Worm (Caenorhabditis elegans) whole organism, late embryonic: ENCODE data around the gene K06A9.3.

Source experiments
- C08G9.2 ChIP-seq: sonication (generic microtip); optimal IDR thresholded peaks from 2 replicates; lab custom pipeline; 2016; ENCODE audit warnings: mild to moderate bottlenecking, missing genetic modification characterization, moderate library complexity, missing compliant biosample characterization
- C38D4.7 ChIP-seq: fragments of 200-800 bp; sonication (Bioruptor generic); optimal IDR thresholded peaks from 2 replicates; lab custom pipeline; 2018; ENCODE audit warnings: mild to moderate bottlenecking, missing genetic modification characterization, moderate library complexity, missing compliant biosample characterization
- F13H6.1 ChIP-seq: sonication (generic microtip); optimal IDR thresholded peaks from 2 replicates; lab custom pipeline; 2016; ENCODE audit warnings: missing genetic modification characterization, missing compliant biosample characterization
- K02D7.2 ChIP-seq: sonication (generic microtip); optimal IDR thresholded peaks from 2 replicates; lab custom pipeline; 2017; ENCODE audit warnings: mild to moderate bottlenecking, missing genetic modification characterization, missing compliant biosample characterization
- ahr-1 ChIP-seq: sonication (generic microtip); optimal IDR thresholded peaks from 2 replicates; lab custom pipeline; 2016; ENCODE audit warnings: missing genetic modification characterization, missing compliant biosample characterization
- ama-1 ChIP-seq: fragments of 150-350 bp; optimal IDR thresholded peaks from 2 replicates; lab custom pipeline; 2014
- ceh-14 ChIP-seq: sonication (generic microtip); optimal IDR thresholded peaks from 2 replicates; lab custom pipeline; 2016; ENCODE audit warnings: missing genotype, missing genetic modification characterization, missing compliant biosample characterization
- ceh-18 ChIP-seq: sonication (generic microtip); optimal IDR thresholded peaks from 2 replicates; lab custom pipeline; 2016; ENCODE audit warnings: missing genetic modification characterization, missing compliant biosample characterization
- ceh-24 ChIP-seq: sonication (generic microtip); optimal IDR thresholded peaks from 2 replicates; lab custom pipeline; 2016; ENCODE audit warnings: mild to moderate bottlenecking, missing genetic modification characterization, missing compliant biosample characterization
- ceh-30 ChIP-seq: fragments of 150-350 bp; optimal IDR thresholded peaks from 2 replicates; lab custom pipeline; 2014; ENCODE audit warnings: missing biosample characterization, missing genetic modification characterization
- ceh-31 ChIP-seq: sonication (generic microtip); optimal IDR thresholded peaks from 2 replicates; lab custom pipeline; 2016; ENCODE audit warnings: missing genetic modification characterization, missing compliant biosample characterization
- ceh-48 ChIP-seq: sonication (generic microtip); optimal IDR thresholded peaks from 2 replicates; lab custom pipeline; 2016; ENCODE audit warnings: missing genetic modification characterization, inconsistent platforms, missing compliant biosample characterization
- ceh-6 ChIP-seq: fragments of 200-800 bp; sonication (Bioruptor generic); optimal IDR thresholded peaks from 2 replicates; lab custom pipeline; 2018; ENCODE audit warnings: mild to moderate bottlenecking, missing genetic modification characterization, missing compliant biosample characterization
- ceh-9 ChIP-seq: sonication (generic microtip); optimal IDR thresholded peaks from 2 replicates; lab custom pipeline; 2016; ENCODE audit warnings: mild to moderate bottlenecking, missing genetic modification characterization, inconsistent platforms, missing compliant biosample characterization
- che-1 ChIP-seq: sonication (generic microtip); optimal IDR thresholded peaks from 2 replicates; lab custom pipeline; 2016; ENCODE audit warnings: mild to moderate bottlenecking, missing genetic modification characterization, missing compliant biosample characterization
- dmd-4 ChIP-seq: sonication (generic microtip); optimal IDR thresholded peaks from 2 replicates; lab custom pipeline; 2016; ENCODE audit warnings: borderline replicate concordance, missing genetic modification characterization, missing compliant biosample characterization
- dve-1 ChIP-seq: sonication (generic microtip); optimal IDR thresholded peaks from 2 replicates; lab custom pipeline; 2017; ENCODE audit warnings: antibody characterized with exemption, mild to moderate bottlenecking, missing genetic modification characterization, missing compliant biosample characterization
- elt-2 ChIP-seq: sonication (generic microtip); optimal IDR thresholded peaks from 2 replicates; lab custom pipeline; 2016; ENCODE audit warnings: missing genetic modification reagents, missing genetic modification characterization, missing compliant biosample characterization
- elt-4 ChIP-seq: sonication (generic microtip); optimal IDR thresholded peaks from 2 replicates; lab custom pipeline; 2016; ENCODE audit warnings: missing genetic modification characterization, missing compliant biosample characterization
- ets-4 ChIP-seq: sonication (generic microtip); optimal IDR thresholded peaks from 2 replicates; lab custom pipeline; 2016; ENCODE audit warnings: missing genetic modification characterization, missing compliant biosample characterization
- eyg-1 ChIP-seq: sonication (generic microtip); optimal IDR thresholded peaks from 2 replicates; lab custom pipeline; 2016; ENCODE audit warnings: missing genotype, missing genetic modification characterization, missing compliant biosample characterization
- fkh-10 ChIP-seq: fragments of 150-350 bp; optimal IDR thresholded peaks from 2 replicates; lab custom pipeline; 2014; ENCODE audit warnings: missing biosample characterization, missing genetic modification reagents, missing genetic modification characterization
- fkh-6 ChIP-seq: sonication (generic microtip); optimal IDR thresholded peaks from 2 replicates; lab custom pipeline; 2016; ENCODE audit warnings: missing genetic modification characterization, missing compliant biosample characterization
- hlh-30 ChIP-seq: sonication (generic microtip); optimal IDR thresholded peaks from 2 replicates; lab custom pipeline; 2017; ENCODE audit warnings: antibody characterized with exemption, missing genetic modification characterization, missing compliant biosample characterization; ENCODE audit not compliant: insufficient read depth
- hlh-8 ChIP-seq: sonication (generic microtip); optimal IDR thresholded peaks from 2 replicates; lab custom pipeline; 2016; ENCODE audit warnings: missing genotype, missing genetic modification characterization, missing compliant biosample characterization
- lim-6 ChIP-seq: sonication (generic microtip); optimal IDR thresholded peaks from 2 replicates; lab custom pipeline; 2016; ENCODE audit warnings: missing genetic modification characterization, missing compliant biosample characterization
- lin-11 ChIP-seq: fragments of 200-800 bp; sonication (Bioruptor generic); optimal IDR thresholded peaks from 2 replicates; lab custom pipeline; 2018; ENCODE audit warnings: mild to moderate bottlenecking, missing genetic modification characterization, missing compliant biosample characterization
- madf-2 ChIP-seq: sonication (generic microtip); optimal IDR thresholded peaks from 2 replicates; lab custom pipeline; 2017; ENCODE audit warnings: missing genetic modification characterization, missing compliant biosample characterization
- nfya-1 ChIP-seq: sonication (generic microtip); optimal IDR thresholded peaks from 2 replicates; lab custom pipeline; 2017; ENCODE audit warnings: missing genetic modification characterization, mild to moderate bottlenecking, missing compliant biosample characterization, antibody characterized with exemption, moderate library complexity
- nhr-232 ChIP-seq: sonication (generic microtip); optimal IDR thresholded peaks from 2 replicates; lab custom pipeline; 2016; ENCODE audit warnings: missing genetic modification characterization, missing compliant biosample characterization
- odd-2 ChIP-seq: sonication (generic microtip); optimal IDR thresholded peaks from 2 replicates; lab custom pipeline; 2017; ENCODE audit warnings: antibody characterized with exemption, mild to moderate bottlenecking, missing genetic modification characterization, missing compliant biosample characterization
- pag-3 ChIP-seq: sonication (generic microtip); optimal IDR thresholded peaks from 2 replicates; lab custom pipeline; 2016; ENCODE audit warnings: missing compliant biosample characterization, missing genetic modification characterization, borderline replicate concordance
- pat-9 ChIP-seq: fragments of 200-800 bp; sonication (Bioruptor generic); optimal IDR thresholded peaks from 2 replicates; lab custom pipeline; 2018; ENCODE audit warnings: mild to moderate bottlenecking, missing genetic modification characterization, moderate library complexity, missing compliant biosample characterization
- pha-2 ChIP-seq: sonication (generic microtip); optimal IDR thresholded peaks from 2 replicates; lab custom pipeline; 2017; ENCODE audit warnings: mild to moderate bottlenecking, missing genetic modification characterization, missing compliant biosample characterization
- pqm-1 ChIP-seq: sonication (generic microtip); optimal IDR thresholded peaks from 2 replicates; lab custom pipeline; 2016; ENCODE audit warnings: missing genetic modification characterization, missing compliant biosample characterization
- rnt-1 ChIP-seq: sonication (generic microtip); optimal IDR thresholded peaks from 2 replicates; lab custom pipeline; 2016; ENCODE audit warnings: missing genetic modification characterization, missing compliant biosample characterization
- sdc-2 ChIP-seq: sonication (generic microtip); optimal IDR thresholded peaks from 2 replicates; lab custom pipeline; 2016; ENCODE audit warnings: missing genotype, missing genetic modification characterization, missing compliant biosample characterization
- sox-2 ChIP-seq: fragments of 200-800 bp; sonication (Bioruptor generic); IDR thresholded peaks from 2 replicates; pipeline ENCODE4 v1.3.6; 2022; ENCODE audit warnings: missing genetic modification reagents, missing genetic modification characterization, missing compliant biosample characterization
- sox-4 ChIP-seq: sonication (generic microtip); optimal IDR thresholded peaks from 2 replicates; lab custom pipeline; 2017; ENCODE audit warnings: mild to moderate bottlenecking, missing genetic modification characterization, inconsistent platforms, missing compliant biosample characterization
- syd-9 ChIP-seq: sonication (generic microtip); optimal IDR thresholded peaks from 2 replicates; lab custom pipeline; 2016; ENCODE audit warnings: mild to moderate bottlenecking, missing genetic modification characterization, moderate library complexity, missing compliant biosample characterization
- ttx-3 ChIP-seq: sonication (generic microtip); optimal IDR thresholded peaks from 2 replicates; lab custom pipeline; 2016; ENCODE audit warnings: missing genetic modification reagents, missing genetic modification characterization, missing compliant biosample characterization
- unc-3 ChIP-seq, 2 experiments: fragments of 200-800 bp in 1 of 2; sonication (Bioruptor generic) in 1 of 2; sonication (generic microtip) in 1 of 2; conservative IDR thresholded peaks in 1 of 2; optimal IDR thresholded peaks in 1 of 2; 2 replicates each; pipeline versions ENCODE4 v1.3.6 to Lab custom; 2016 to 2022; ENCODE audit warnings: missing compliant biosample characterization in 2 of 2, missing genetic modification characterization in 2 of 2, missing genetic modification reagents in 1 of 2
- unc-55 ChIP-seq: sonication (generic microtip); optimal IDR thresholded peaks from 2 replicates; lab custom pipeline; 2017; ENCODE audit warnings: missing biosample characterization, missing genetic modification reagents, missing genetic modification characterization
- unc-86 ChIP-seq: sonication (generic microtip); optimal IDR thresholded peaks from 2 replicates; lab custom pipeline; 2016; ENCODE audit warnings: missing genetic modification characterization, missing compliant biosample characterization
- zip-5 ChIP-seq: sonication (generic microtip); optimal IDR thresholded peaks from 2 replicates; lab custom pipeline; 2016; ENCODE audit warnings: missing genetic modification characterization, missing compliant biosample characterization
- ztf-16 ChIP-seq: sonication (generic microtip); optimal IDR thresholded peaks from 2 replicates; lab custom pipeline; 2017; ENCODE audit warnings: missing genetic modification characterization, missing compliant biosample characterization

Gene K06A9.3

ce11 chrX:1516574-1516973, 18.6 kb downstream of the K06A9.3 start:
- TF ChIP-seq ceh-31 (tag; lab: Kevin White, UChicago) (no peak), madf-2 (tag; lab: Kevin White, UChicago) (no peak), ceh-9 (tag; lab: Kevin White, UChicago) (no peak), unc-86 (tag; lab: Kevin White, UChicago) (no peak), C08G9.2 (tag; lab: Kevin White, UChicago) (no peak), ceh-24 (tag; lab: Kevin White, UChicago) (no peak), nhr-232 (tag; lab: Kevin White, UChicago) (no peak), pqm-1 (tag; lab: Kevin White, UChicago) (no peak), ztf-16 (tag; lab: Kevin White, UChicago) (no peak), che-1 (no peak), rnt-1 (tag; lab: Kevin White, UChicago) (no peak), ceh-6 (GFP tag; lab: Kevin White, UChicago) (no peak), ttx-3 (tag; lab: Kevin White, UChicago) (no peak), eyg-1 (tag; lab: Kevin White, UChicago) (no peak), pat-9 (tag; lab: Kevin White, UChicago) (no peak), fkh-6 (tag; lab: Kevin White, UChicago) (no peak), zip-5 (tag; lab: Kevin White, UChicago) (no peak), syd-9 (tag; lab: Kevin White, UChicago) (no peak)

- TF ChIP-seq odd-2 (tag; lab: Kevin White, UChicago) (no peak), pag-3 (tag; lab: Kevin White, UChicago) (no peak), C38D4.7 (no peak), ets-4 (tag; lab: Kevin White, UChicago) (no peak), nfya-1 (tag; lab: Kevin White, UChicago) (no peak), F13H6.1 (tag; lab: Kevin White, UChicago) (no peak), ama-1 (lab: Kevin White, UChicago) (no peak), dve-1 (no peak), rnt-1 (tag; lab: Kevin White, UChicago) (no peak), sox-4 (tag; lab: Kevin White, UChicago) (no peak), ceh-14 (tag; lab: Kevin White, UChicago) (no peak), elt-2 (tag; lab: Kevin White, UChicago) (no peak), hlh-30 (tag; lab: Kevin White, UChicago) (no peak), ceh-18 (tag; lab: Kevin White, UChicago) (no peak), che-1 (no peak), lin-11 (no peak)
These were observed 22.0 kb downstream of the K06A9.3 start for ce11 chrX:1513153-1513552.

ce11 chrX:1512307-1512706, 22.9 kb downstream of the K06A9.3 start:
- TF ChIP-seq pha-2 (no peak), lim-6 (tag; lab: Kevin White, UChicago) (no peak), elt-2 (tag; lab: Kevin White, UChicago) (no peak), ceh-18 (tag; lab: Kevin White, UChicago) (no peak), madf-2 (tag; lab: Kevin White, UChicago) (no peak), hlh-30 (tag; lab: Kevin White, UChicago) (no peak), sdc-2 (tag; lab: Kevin White, UChicago) (peak; percentile 7)

ce11 chrX:1504529-1505080, 30.6 kb downstream of the K06A9.3 start:
- no peak for TF ChIP-seq ceh-30
- TF ChIP-seq dmd-4: no peak
- no peak for TF ChIP-seq fkh-10 (GFP tag; lab: Kevin White, UChicago)
- TF ChIP-seq syd-9 (tag; lab: Kevin White, UChicago): no peak
- no peak for TF ChIP-seq K02D7.2
- no peak for TF ChIP-seq elt-4 (tag; lab: Kevin White, UChicago)
- TF ChIP-seq pag-3 (tag; lab: Kevin White, UChicago): no peak
- no peak for TF ChIP-seq ahr-1 (tag; lab: Kevin White, UChicago)
- TF ChIP-seq ceh-6 (GFP tag; lab: Kevin White, UChicago): no peak
- no peak for TF ChIP-seq sox-2
- no peak for TF ChIP-seq hlh-8 (tag; lab: Kevin White, UChicago)
- no peak for TF ChIP-seq unc-55 (GFP tag; lab: Kevin White, UChicago)
- TF ChIP-seq hlh-30 (tag; lab: Kevin White, UChicago): peak; percentile 92
- peak; percentile 9 for TF ChIP-seq ceh-18 (tag; lab: Kevin White, UChicago)
- no peak for TF ChIP-seq unc-3 (GFP tag; conservative IDR thresholded peaks at IDR 0.05; lab: Robert Waterston, UW)
- no peak for TF ChIP-seq unc-3 (tag; optimal IDR thresholded peaks at IDR 0.05; lab: Kevin White, UChicago)
- no peak for TF ChIP-seq ceh-48 (tag; lab: Kevin White, UChicago)
- no peak for TF ChIP-seq eyg-1 (tag; lab: Kevin White, UChicago)
- TF ChIP-seq ama-1 (lab: Kevin White, UChicago): no peak
